Comparison of ENCODE assay signal across 4 fruit fly cellular contexts in genomic region chr3R:15371833-15372232, dm6.
A peak's percentile ranks its signal among the peaks of the same experiment; 100 is the strongest.
TF ChIP-seq lines count a peak whose summit lies in the region.

Gene Ccm3 (plus strand): TSS chr3R:15371957.
Gene CG6136 (minus strand): TSS chr3R:15372212.

TF ChIP-seq in whole organism, adult, 20 proteins besides CTCF, POLR2A, EP300 and RAD21 (continued from another document):
- TF ChIP-seq CG7045 (GFP tag; optimal IDR thresholded peaks at IDR 0.05; lab: Kevin White, UChicago) = peak; percentile 42
- peak; percentile 78 for TF ChIP-seq CG7101 (tag; optimal IDR thresholded peaks at IDR 0.05; lab: Kevin White, UChicago)

TF ChIP-seq in whole organism, embryonic, 481 proteins besides CTCF, POLR2A, EP300 and RAD21 (continued from another document and continues in another):
- no peak for TF ChIP-seq CG4730 (GFP tag; IDR thresholded peaks at IDR 0.05; lab: Robert Waterston, UW)
- no peak for TF ChIP-seq ftz-f1 (GFP tag; optimal IDR thresholded peaks at IDR 0.05; lab: Kevin White, UChicago)
- TF ChIP-seq CG7556 (GFP tag; optimal IDR thresholded peaks at IDR 0.05; lab: Kevin White, UChicago) = no peak
- TF ChIP-seq bigmax (GFP tag; optimal IDR thresholded peaks at IDR 0.05; lab: Kevin White, UChicago) = no peak
- TF ChIP-seq z (GFP tag; IDR thresholded peaks at IDR 0.05; lab: Robert Waterston, UW) = no peak
- TF ChIP-seq Myb (GFP tag; optimal IDR thresholded peaks at IDR 0.05; lab: Kevin White, UChicago) = peak; percentile 64
- TF ChIP-seq usp (GFP tag; optimal IDR thresholded peaks at IDR 0.05; lab: Kevin White, UChicago) = no peak
- peak; percentile 52 for TF ChIP-seq Dp (GFP tag; optimal IDR thresholded peaks at IDR 0.05; lab: Kevin White, UChicago)
- peak; percentile 96 for TF ChIP-seq Bgb (GFP tag; IDR thresholded peaks at IDR 0.05; lab: Robert Waterston, UW; ENCODE audit: partially characterized antibody)
- no peak for TF ChIP-seq CG4820 (GFP tag; optimal IDR thresholded peaks at IDR 0.05; lab: Kevin White, UChicago)
- no peak for TF ChIP-seq Tbp (GFP tag; optimal IDR thresholded peaks at IDR 0.05; lab: Kevin White, UChicago)
- no peak for TF ChIP-seq ap (GFP tag; IDR thresholded peaks at IDR 0.05; lab: Robert Waterston, UW)
- peak; percentile 49 for TF ChIP-seq HmgD (GFP tag; optimal IDR thresholded peaks at IDR 0.05; lab: Kevin White, UChicago)
- peak; percentile 56; the same call in 1 of the 2 replicates for TF ChIP-seq slbo (GFP tag; IDR thresholded peaks at IDR 0.05; lab: Robert Waterston, UW)
- no peak for TF ChIP-seq CG1832 (GFP tag; optimal IDR thresholded peaks at IDR 0.05; lab: Kevin White, UChicago)
- TF ChIP-seq CG7987 (GFP tag; optimal IDR thresholded peaks at IDR 0.05; lab: Kevin White, UChicago) = peak; percentile 33
- peak; percentile 74 for TF ChIP-seq CG13624 (GFP tag; optimal IDR thresholded peaks at IDR 0.05; lab: Kevin White, UChicago)
- no peak for TF ChIP-seq otp (GFP tag; IDR thresholded peaks at IDR 0.05; lab: Robert Waterston, UW)
- no peak for TF ChIP-seq CG15269 (tag; optimal IDR thresholded peaks at IDR 0.05; lab: Kevin White, UChicago)
- TF ChIP-seq onecut (GFP tag; IDR thresholded peaks at IDR 0.05; lab: Robert Waterston, UW) = no peak
- TF ChIP-seq Usf (GFP tag; optimal IDR thresholded peaks at IDR 0.05; lab: Kevin White, UChicago) = no peak
- TF ChIP-seq CG10267 (tag; optimal IDR thresholded peaks at IDR 0.05; lab: Kevin White, UChicago) = peak; percentile 99
- peak; percentile 17; the same call in 1 of the 3 replicates for TF ChIP-seq row (GFP tag; IDR thresholded peaks at IDR 0.05; lab: Robert Waterston, UW)
- TF ChIP-seq CG1529 (GFP tag; optimal IDR thresholded peaks at IDR 0.05; lab: Kevin White, UChicago) = no peak
- TF ChIP-seq kni (GFP tag; optimal IDR thresholded peaks at IDR 0.05; lab: Kevin White, UChicago) = no peak
- no peak for TF ChIP-seq CG15479 (GFP tag; optimal IDR thresholded peaks at IDR 0.05; lab: Kevin White, UChicago)
- no peak for TF ChIP-seq prd (optimal IDR thresholded peaks at IDR 0.05; lab: Kevin White, UChicago)
- TF ChIP-seq prd (GFP tag; IDR thresholded peaks at IDR 0.05; lab: Robert Waterston, UW) = peak; percentile 52; the same call in 1 of the 3 replicates
- peak; percentile 28 for TF ChIP-seq PHDP (tag; optimal IDR thresholded peaks at IDR 0.05; lab: Kevin White, UChicago)
- 0 out of 2 replicates have a peak, but pooled peaks have one; percentile 12 for TF ChIP-seq sisA (GFP tag; IDR thresholded peaks at IDR 0.05; lab: Robert Waterston, UW)
- TF ChIP-seq nerfin-1 (tag; optimal IDR thresholded peaks at IDR 0.05; lab: Kevin White, UChicago) = peak; percentile 4
- TF ChIP-seq gcm (GFP tag; optimal IDR thresholded peaks at IDR 0.05; lab: Kevin White, UChicago) = peak; percentile 27
- TF ChIP-seq p53 (GFP tag; optimal IDR thresholded peaks at IDR 0.05; lab: Kevin White, UChicago) = peak; percentile 19
- peak; percentile 42 for TF ChIP-seq CG12155 (GFP tag; optimal IDR thresholded peaks at IDR 0.05; lab: Kevin White, UChicago)
- no peak for TF ChIP-seq pfk (GFP tag; optimal IDR thresholded peaks at IDR 0.05; lab: Kevin White, UChicago)
- peak; percentile 40; the same call in 1 of the 3 replicates for TF ChIP-seq H15 (GFP tag; IDR thresholded peaks at IDR 0.05; lab: Robert Waterston, UW)
- peak; percentile 39 for TF ChIP-seq CG13296 (GFP tag; optimal IDR thresholded peaks at IDR 0.05; lab: Kevin White, UChicago)
- TF ChIP-seq cato (GFP tag; optimal IDR thresholded peaks at IDR 0.05; lab: Kevin White, UChicago; ENCODE audit: borderline replicate concordance) = no peak
- peak; percentile 78 for TF ChIP-seq gro (GFP tag; optimal IDR thresholded peaks at IDR 0.05; lab: Kevin White, UChicago)
- no peak for TF ChIP-seq Optix (GFP tag; IDR thresholded peaks at IDR 0.05; lab: Robert Waterston, UW)
- peak; percentile 26 for TF ChIP-seq CG6683 (GFP tag; optimal IDR thresholded peaks at IDR 0.05; lab: Kevin White, UChicago)
- peak; percentile 89; the same call in 1 of the 2 replicates for TF ChIP-seq CG42726 (GFP tag; IDR thresholded peaks at IDR 0.05; lab: Robert Waterston, UW; ENCODE audit: partially characterized antibody)

TF ChIP-seq in whole organism, prepupa, 60 proteins besides CTCF, POLR2A, EP300 and RAD21 (continued from another document):
- TF ChIP-seq CG1621 (tag; optimal IDR thresholded peaks at IDR 0.05; lab: Kevin White, UChicago) (no peak), CG6854 (GFP tag; optimal IDR thresholded peaks at IDR 0.05; lab: Kevin White, UChicago) (peak; percentile 38), svp (GFP tag; lab: Kevin White, UChicago) (no peak), CG34406 (GFP tag; optimal IDR thresholded peaks at IDR 0.05; lab: Kevin White, UChicago) (no peak), cyc (GFP tag; optimal IDR thresholded peaks at IDR 0.05; lab: Kevin White, UChicago) (peak; percentile 38), pdm3 (GFP tag; optimal IDR thresholded peaks at IDR 0.05; lab: Kevin White, UChicago) (no peak), Eip78C (GFP tag; lab: Kevin White, UChicago) (peak; percentile 35), Ets96B (tag; optimal IDR thresholded peaks at IDR 0.05; lab: Kevin White, UChicago) (no peak), ss (GFP tag; optimal IDR thresholded peaks at IDR 0.05; lab: Kevin White, UChicago) (no peak), CG10669 (GFP tag; optimal IDR thresholded peaks at IDR 0.05; lab: Kevin White, UChicago) (no peak), CG32006 (GFP tag; optimal IDR thresholded peaks at IDR 0.05; lab: Kevin White, UChicago) (no peak), achi (GFP tag; optimal IDR thresholded peaks at IDR 0.05; lab: Kevin White, UChicago) (peak; percentile 18), acj6 (GFP tag; optimal IDR thresholded peaks at IDR 0.05; lab: Kevin White, UChicago) (no peak), CG10631 (GFP tag; optimal IDR thresholded peaks at IDR 0.05; lab: Kevin White, UChicago) (no peak), CG9139 (GFP tag; optimal IDR thresholded peaks at IDR 0.05; lab: Kevin White, UChicago) (no peak), CG7368 (GFP tag; optimal IDR thresholded peaks at IDR 0.05; lab: Kevin White, UChicago) (no peak), Sox14 (GFP tag; optimal IDR thresholded peaks at IDR 0.05; lab: Kevin White, UChicago) (peak; percentile 19), CG8632 (GFP tag; optimal IDR thresholded peaks at IDR 0.05; lab: Kevin White, UChicago) (no peak), CG8119 (GFP tag; IDR thresholded peaks at IDR 0.05; lab: Robert Waterston, UW) (no peak), Sox15 (GFP tag; optimal IDR thresholded peaks at IDR 0.05; lab: Kevin White, UChicago) (no peak), OdsH (GFP tag; optimal IDR thresholded peaks at IDR 0.05; lab: Kevin White, UChicago) (no peak), CG3032 (tag; optimal IDR thresholded peaks at IDR 0.05; lab: Kevin White, UChicago) (peak; percentile 30), Eip75B (GFP tag; optimal IDR thresholded peaks at IDR 0.05; lab: Kevin White, UChicago) (peak; percentile 32), Hr4 (GFP tag; optimal IDR thresholded peaks at IDR 0.05; lab: Kevin White, UChicago) (no peak), dsx (GFP tag; optimal IDR thresholded peaks at IDR 0.05; lab: Kevin White, UChicago; ENCODE audit: poor library complexity, severe bottlenecking) (no peak), CG6792 (GFP tag; optimal IDR thresholded peaks at IDR 0.05; lab: Kevin White, UChicago) (no peak)
TF ChIP-seq in whole organism, prepupa: peak in this region for 11.

TF ChIP-seq in whole organism, wandering third instar larva, 38 proteins besides CTCF, POLR2A, EP300 and RAD21 (continued from another document):
- TF ChIP-seq Hr78 (GFP tag; optimal IDR thresholded peaks at IDR 0.05; lab: Kevin White, UChicago) = no peak
- peak; percentile 68 for TF ChIP-seq rgr (GFP tag; optimal IDR thresholded peaks at IDR 0.05; lab: Kevin White, UChicago)
- no peak for TF ChIP-seq jim (GFP tag; optimal IDR thresholded peaks at IDR 0.05; lab: Kevin White, UChicago)
- no peak for TF ChIP-seq dl (GFP tag; optimal IDR thresholded peaks at IDR 0.05; lab: Kevin White, UChicago; ENCODE audit: insufficient read depth in 1 of 2, partially characterized antibody in 2 of 2)
- TF ChIP-seq dmrt93B (GFP tag; optimal IDR thresholded peaks at IDR 0.05; lab: Kevin White, UChicago) = no peak
- no peak for TF ChIP-seq CrebA (GFP tag; optimal IDR thresholded peaks at IDR 0.05; lab: Kevin White, UChicago; ENCODE audit: borderline replicate concordance)
- TF ChIP-seq Rel (GFP tag; optimal IDR thresholded peaks at IDR 0.05; lab: Kevin White, UChicago) = no peak
- TF ChIP-seq Rel (tag; optimal IDR thresholded peaks at IDR 0.05; lab: Kevin White, UChicago) = peak; percentile 40
- peak in 1 of 2 experiments; percentile 48 for TF ChIP-seq foxo (GFP tag; optimal IDR thresholded peaks at IDR 0.05; lab: Kevin White, UChicago)
